Fruit fly (Drosophila melanogaster): ENCODE measurements around the gene CG12236.

CG12236 gene

dm6 chrX:5886764-5887555 is 21.0 kb upstream of the CG12236 start (continued):
- TF ChIP-seq fd102C (GFP tag; optimal IDR thresholded peaks at IDR 0.05) (no peak), chinmo (GFP tag; IDR thresholded peaks at IDR 0.05; ENCODE audit: partially characterized antibody) (peak; percentile 64; the same call in 1 of the 4 replicates), al (GFP tag; IDR thresholded peaks at IDR 0.05) (no peak), CG9215 (GFP tag; IDR thresholded peaks at IDR 0.05) (no peak), Hmx (GFP tag; optimal IDR thresholded peaks at IDR 0.05) (no peak), vvl (GFP tag; IDR thresholded peaks at IDR 0.05) (no peak; the same call in 1 of the 2 replicates), CG31441 (GFP tag; IDR thresholded peaks at IDR 0.05) (0 out of 2 replicates have a peak, but pooled peaks have one; percentile 33), CG12769 (tag; optimal IDR thresholded peaks at IDR 0.05) (no peak), CG43689 (GFP tag; IDR thresholded peaks at IDR 0.05) (no peak), hth (optimal IDR thresholded peaks at IDR 0.05) (no peak), CG1647 (GFP tag; optimal IDR thresholded peaks at IDR 0.05) (no peak), HLH4C (GFP tag; IDR thresholded peaks at IDR 0.05; ENCODE audit: partially characterized antibody) (no peak), Bgb (GFP tag; IDR thresholded peaks at IDR 0.05; ENCODE audit: partially characterized antibody) (no peak), CG6272 (GFP tag; IDR thresholded peaks at IDR 0.05) (no peak), CG12236 (GFP tag; optimal IDR thresholded peaks at IDR 0.05) (no peak), CG33557 (GFP tag; optimal IDR thresholded peaks at IDR 0.05) (peak; percentile 25), Drgx (GFP tag; IDR thresholded peaks at IDR 0.05) (peak; percentile 43; the same call in 1 of the 2 replicates), Dp (GFP tag; optimal IDR thresholded peaks at IDR 0.05) (no peak), dysf (GFP tag; IDR thresholded peaks at IDR 0.05) (peak; percentile 43; the same call in 1 of the 3 replicates), Neu2 (GFP tag; optimal IDR thresholded peaks at IDR 0.05; ENCODE audit: borderline replicate concordance) (no peak), ssp (GFP tag; IDR thresholded peaks at IDR 0.05) (no peak), CG3163 (GFP tag; optimal IDR thresholded peaks at IDR 0.05) (no peak), pros (GFP tag; optimal IDR thresholded peaks at IDR 0.05) (peak; percentile 13), CG2202 (tag; optimal IDR thresholded peaks at IDR 0.05) (no peak), Hmr (GFP tag; optimal IDR thresholded peaks at IDR 0.05) (no peak), CG14667 (GFP tag; IDR thresholded peaks at IDR 0.05) (no peak), ato (GFP tag; IDR thresholded peaks at IDR 0.05; ENCODE audit: partially characterized antibody) (no peak), maf-S (GFP tag; optimal IDR thresholded peaks at IDR 0.05) (no peak), psq (GFP tag; optimal IDR thresholded peaks at IDR 0.05) (no peak), Chrac-16 (GFP tag; optimal IDR thresholded peaks at IDR 0.05) (no peak), CG17912 (GFP tag; optimal IDR thresholded peaks at IDR 0.05) (no peak), tup (GFP tag; optimal IDR thresholded peaks at IDR 0.05) (no peak), CG15073 (GFP tag; optimal IDR thresholded peaks at IDR 0.05) (no peak), Blimp-1 (GFP tag; optimal IDR thresholded peaks at IDR 0.05) (no peak), chif (GFP tag; optimal IDR thresholded peaks at IDR 0.05) (peak in 1 of 2 experiments; percentile 31), CG17328 (GFP tag; IDR thresholded peaks at IDR 0.05) (peak; percentile 43; the same call in 1 of the 2 replicates), pzg (GFP tag; optimal IDR thresholded peaks at IDR 0.05) (no peak), org-1 (GFP tag; optimal IDR thresholded peaks at IDR 0.05) (no peak), mirr (GFP tag; optimal IDR thresholded peaks at IDR 0.05) (no peak), Fer3 (tag; optimal IDR thresholded peaks at IDR 0.05) (no peak), oc (tag; optimal IDR thresholded peaks at IDR 0.05) (peak; percentile 57), CG8290 (GFP tag; optimal IDR thresholded peaks at IDR 0.05) (peak; percentile 13), CG8290 (tag; optimal IDR thresholded peaks at IDR 0.05) (peak in 1 of 2 experiments; percentile 16), abd-A (tag; optimal IDR thresholded peaks at IDR 0.05) (peak; percentile 32), CG6813 (GFP tag; optimal IDR thresholded peaks at IDR 0.05) (no peak), Nf-YC (tag; optimal IDR thresholded peaks at IDR 0.05) (no peak), CG31224 (GFP tag; IDR thresholded peaks at IDR 0.05) (no peak), Sox100B (GFP tag; optimal IDR thresholded peaks at IDR 0.05) (no peak), CG3726 (GFP tag; IDR thresholded peaks at IDR 0.05) (0 out of 3 replicates have a peak, but pooled peaks have one; percentile 63)

Measured in whole organism, embryonic.